Worm (Caenorhabditis elegans): ENCODE data around the gene mboa-4.

mboa-4 gene

DNA sequence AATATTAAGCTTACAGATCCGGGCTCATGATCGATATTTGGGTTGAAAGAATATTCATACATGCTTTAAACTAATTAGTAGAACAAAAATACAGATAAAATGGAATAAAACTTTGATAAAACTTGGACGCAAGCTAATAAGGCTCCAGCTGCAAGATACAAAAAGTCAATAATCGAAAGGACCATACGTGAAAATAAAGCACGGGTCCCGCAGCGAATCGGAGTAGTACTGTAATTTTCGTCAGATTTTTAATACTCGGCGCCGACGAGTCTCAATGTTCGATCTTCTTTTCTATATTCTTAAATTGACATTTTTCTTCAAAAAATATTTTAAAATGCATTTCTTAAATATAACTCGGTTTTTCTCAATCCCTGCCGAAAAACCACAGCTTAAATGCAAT lies 35.1 kb downstream of the mboa-4 start, which contains the start of gene spo-11:
spo-11 (minus strand) TSS at position 189 of the 400 bp plus-strand sequence.
- no peak for TF ChIP-seq unc-62 (GFP tag; optimal IDR thresholded peaks at IDR 0.05)

DNA sequence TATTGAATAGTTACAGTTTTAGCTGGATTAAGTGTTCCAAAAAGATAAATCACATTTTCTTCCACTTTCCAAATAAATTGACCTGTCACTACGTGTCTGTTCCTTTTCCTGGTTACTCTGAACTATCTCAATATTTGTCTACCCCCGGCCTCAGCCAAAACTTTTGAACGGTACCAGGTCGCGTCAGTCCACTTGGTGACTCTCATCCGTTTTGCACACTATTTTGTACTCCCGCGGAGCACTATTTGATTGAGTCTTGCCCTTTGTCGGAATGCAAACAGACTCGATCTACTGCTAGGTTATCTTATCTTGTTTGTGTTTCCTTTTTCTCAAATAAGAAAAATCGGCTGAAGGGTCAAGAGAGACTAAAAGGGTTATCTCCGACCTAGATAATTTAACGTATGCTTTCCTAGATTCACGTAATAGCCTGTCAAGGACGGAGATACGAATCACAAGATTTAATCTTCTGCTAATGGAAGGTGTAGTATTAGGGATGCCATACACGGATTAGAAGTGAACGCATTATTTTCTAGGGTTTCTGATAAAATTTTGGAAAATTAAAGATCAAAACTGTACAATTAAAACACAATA lies 39.7 kb downstream of the mboa-4 start:
- no peak for TF ChIP-seq unc-62 (GFP tag; optimal IDR thresholded peaks at IDR 0.05)

DNA sequence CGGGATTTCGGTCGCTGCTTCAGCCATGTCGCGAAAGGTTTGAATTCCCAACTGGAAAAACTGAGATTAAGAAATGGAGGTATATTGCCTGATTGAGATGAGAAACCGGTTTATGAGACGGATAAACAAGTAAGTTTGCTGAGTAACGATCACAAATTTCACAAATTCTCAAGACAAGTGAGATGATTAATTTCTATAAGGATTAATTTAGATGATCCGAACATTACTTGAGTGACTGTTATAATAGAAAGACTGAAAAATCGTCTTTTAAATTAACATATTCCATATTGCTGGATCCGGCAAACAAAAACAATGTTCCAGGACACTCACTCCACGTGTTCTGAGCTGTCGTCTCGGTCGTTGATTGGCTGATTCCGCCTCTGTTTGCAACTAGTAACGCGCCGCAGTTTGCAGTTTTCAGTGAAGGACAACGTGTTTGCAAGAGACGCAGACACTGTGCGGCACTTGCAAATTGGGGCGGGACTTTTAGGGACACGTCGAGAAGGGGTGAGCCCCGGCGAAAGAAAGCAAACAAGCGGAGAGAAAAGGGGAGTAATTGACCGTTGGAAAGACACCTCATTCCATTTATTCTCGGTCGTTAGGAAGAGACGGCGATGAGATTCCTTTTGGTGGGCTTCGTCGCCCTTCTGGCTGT lies 40.8 kb downstream of the mboa-4 start, which contains the start of the genes imp-2 and enpl-1:
imp-2 (minus strand) TSS at position 51 of the 655 bp plus-strand sequence.
enpl-1 (plus strand) TSS at position 462 of the 655 bp plus-strand sequence.
- TF ChIP-seq unc-62 (GFP tag; optimal IDR thresholded peaks at IDR 0.05) = no peak

DNA sequence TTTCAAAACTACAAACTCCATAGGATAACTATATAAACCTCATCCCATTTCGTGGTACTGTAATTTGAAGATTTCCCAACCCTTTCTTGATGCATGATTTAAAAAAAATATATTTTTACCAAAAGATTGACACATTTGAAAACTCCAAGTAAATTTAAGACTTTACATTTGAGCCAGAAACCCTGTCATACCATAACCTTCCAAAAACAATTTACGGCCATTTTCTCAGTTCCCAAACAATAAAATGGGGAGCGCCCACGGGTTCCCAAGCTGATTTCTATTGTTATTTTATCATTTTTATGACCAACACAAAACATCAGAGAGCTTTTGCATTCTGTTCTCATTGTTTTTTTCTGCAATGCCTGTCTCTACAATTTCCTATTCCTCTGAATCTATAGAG lies 47.1 kb downstream of the mboa-4 start, which contains the start of gene clc-9:
clc-9 (plus strand) TSS at position 301 of the 400 bp plus-strand sequence.
- no peak for TF ChIP-seq unc-62 (GFP tag; optimal IDR thresholded peaks at IDR 0.05)

DNA sequence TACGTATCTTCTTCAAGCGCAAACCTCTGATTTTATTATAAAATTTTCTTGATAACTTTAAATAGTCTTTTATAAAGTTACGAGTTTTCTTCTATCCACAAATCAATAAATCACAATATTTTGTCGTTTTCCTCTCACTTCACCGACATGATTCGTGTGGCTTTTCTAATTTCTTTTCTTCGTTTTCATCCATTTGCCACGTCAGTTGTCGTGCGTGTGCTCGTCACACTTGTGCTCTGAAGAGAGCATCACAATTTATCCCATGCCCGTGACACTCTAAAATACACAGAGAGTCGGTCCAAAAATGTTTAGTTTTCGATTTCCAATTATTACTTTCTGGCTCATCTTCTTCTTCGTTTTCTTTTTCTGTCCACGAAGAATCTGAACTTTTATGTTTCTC lies 47.9 kb downstream of the mboa-4 start:
- no peak for TF ChIP-seq unc-62 (GFP tag; optimal IDR thresholded peaks at IDR 0.05)

DNA sequence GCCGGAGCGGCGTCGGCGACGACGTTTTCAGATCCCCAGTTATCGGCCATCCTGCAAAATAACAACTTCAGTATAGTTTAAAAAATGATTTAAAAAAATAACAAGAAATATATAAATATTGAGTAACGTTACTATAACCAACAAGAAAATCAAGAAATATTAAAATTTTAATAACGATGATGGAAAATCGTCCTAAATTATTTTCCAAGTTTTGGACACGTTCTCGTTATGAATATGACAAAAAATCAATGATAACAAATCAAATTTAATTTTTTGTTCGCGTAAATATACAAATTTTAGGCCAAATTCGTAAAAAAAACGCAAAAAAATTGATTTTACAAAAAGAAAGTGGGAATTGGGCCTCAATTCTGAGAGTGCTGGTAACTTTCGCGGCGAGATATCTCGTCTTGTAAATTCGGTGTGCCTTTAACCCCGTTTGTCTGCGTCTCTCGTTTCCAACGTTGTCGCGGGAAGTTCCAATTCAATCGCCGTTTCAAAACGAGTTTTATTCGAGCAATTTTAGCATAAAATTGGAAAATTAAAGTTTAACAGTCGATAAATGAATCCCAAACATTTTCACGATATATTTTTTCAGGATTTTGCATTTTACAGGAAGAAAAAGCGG lies 48.7 kb downstream of the mboa-4 start, which contains the start of gene rps-5:
rps-5 (minus strand) TSS at position 51 of the 625 bp plus-strand sequence.
- no peak for TF ChIP-seq unc-62 (GFP tag; optimal IDR thresholded peaks at IDR 0.05)

DNA sequence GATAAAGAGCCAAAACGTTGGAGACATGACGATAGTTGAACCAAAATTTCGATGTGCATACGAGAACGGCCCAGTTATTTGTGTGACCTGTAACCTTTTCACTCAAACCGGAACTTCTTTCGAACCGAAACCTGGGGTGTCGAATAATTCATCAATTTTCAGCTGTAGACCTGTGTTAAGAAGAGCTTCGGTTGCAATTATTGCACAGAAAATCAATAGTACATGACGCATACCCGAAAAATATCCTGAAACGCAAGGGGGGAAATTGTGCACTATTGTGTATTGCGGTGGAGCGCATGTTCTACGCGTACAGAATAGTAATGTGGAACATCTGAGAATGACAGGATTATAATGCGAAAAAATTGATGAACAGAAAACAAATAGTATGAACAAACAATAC lies 50.0 kb downstream of the mboa-4 start, which contains the start of gene pigk-1:
pigk-1 (minus strand) TSS at position 248 of the 400 bp plus-strand sequence.
- no peak for TF ChIP-seq unc-62 (GFP tag; optimal IDR thresholded peaks at IDR 0.05)
